Worm (Caenorhabditis elegans) whole organism, L3 larva: ENCODE results near the gene cul-4.

Experiments used
- R02D3.7 ChIP-seq: fragments of 150-350 bp; optimal IDR thresholded peaks from 2 replicates; lab custom pipeline; 2014; ENCODE audit warnings: missing biosample characterization, missing genetic modification characterization
- ZK546.5 ChIP-seq: sonication (generic microtip); optimal IDR thresholded peaks from 2 replicates; lab custom pipeline; 2017; ENCODE audit warnings: missing biosample characterization, missing genetic modification characterization
- ceh-28 ChIP-seq: fragments of 150-350 bp; optimal IDR thresholded peaks from 2 replicates; lab custom pipeline; 2014; ENCODE audit warnings: missing biosample characterization, missing genetic modification reagents, missing genetic modification characterization
- ceh-9 ChIP-seq: sonication (generic microtip); optimal IDR thresholded peaks from 2 replicates; lab custom pipeline; 2018; ENCODE audit warnings: missing biosample characterization, missing genetic modification characterization
- daf-12 ChIP-seq: fragments of 150-350 bp; optimal IDR thresholded peaks from 2 replicates; lab custom pipeline; 2014; ENCODE audit warnings: missing biosample characterization, missing genetic modification reagents, missing genetic modification characterization
- egl-5 ChIP-seq: fragments of 150-350 bp; optimal IDR thresholded peaks from 2 replicates; lab custom pipeline; 2017; ENCODE audit warnings: missing biosample characterization, missing genetic modification reagents, missing genetic modification characterization, inconsistent platforms
- elt-1 ChIP-seq: fragments of 150-350 bp; optimal IDR thresholded peaks from 2 replicates; lab custom pipeline; 2014; ENCODE audit warnings: missing biosample characterization, missing genetic modification characterization
- elt-2 ChIP-seq: sonication (generic microtip); optimal IDR thresholded peaks from 2 replicates; lab custom pipeline; 2016; ENCODE audit warnings: missing genetic modification reagents, mild to moderate bottlenecking, missing genetic modification characterization, missing compliant biosample characterization
- elt-3 ChIP-seq, 3 experiments: fragments of 150-350 bp in 1 of 3; sonication (generic microtip) in 2 of 3; optimal IDR thresholded peaks; 2 replicates in 2 of 3; 4 replicates in 1 of 3; lab custom pipeline; 2014 to 2017; ENCODE audit warnings: missing biosample characterization in 3 of 3, missing genetic modification characterization in 3 of 3
- fkh-10 ChIP-seq: sonication (generic microtip); optimal IDR thresholded peaks from 2 replicates; lab custom pipeline; 2017; ENCODE audit warnings: missing biosample characterization, missing genetic modification reagents, missing genetic modification characterization
- fkh-2 ChIP-seq: fragments of 150-350 bp; optimal IDR thresholded peaks from 2 replicates; lab custom pipeline; 2014; ENCODE audit warnings: missing biosample characterization, missing genetic modification reagents, missing genetic modification characterization
- fos-1 ChIP-seq: fragments of 150-350 bp; optimal IDR thresholded peaks from 2 replicates; lab custom pipeline; 2014; ENCODE audit warnings: missing biosample characterization, missing genetic modification characterization
- hmg-11 ChIP-seq: sonication (generic microtip); optimal IDR thresholded peaks from 2 replicates; lab custom pipeline; 2016; ENCODE audit warnings: missing genetic modification characterization, missing compliant biosample characterization
- jun-1 ChIP-seq: fragments of 150-350 bp; optimal IDR thresholded peaks from 2 replicates; lab custom pipeline; 2014; ENCODE audit warnings: missing biosample characterization, missing genetic modification reagents, missing genetic modification characterization
- lin-39 ChIP-seq: fragments of 150-350 bp; optimal IDR thresholded peaks from 2 replicates; lab custom pipeline; 2018; ENCODE audit warnings: missing biosample characterization, missing genetic modification reagents, missing genetic modification characterization
- mdl-1 ChIP-seq: fragments of 150-350 bp; optimal IDR thresholded peaks from 2 replicates; lab custom pipeline; 2014; ENCODE audit warnings: missing biosample characterization, missing genetic modification characterization
- mml-1 ChIP-seq: fragments of 150-350 bp; sonication (generic microtip); optimal IDR thresholded peaks from 3 replicates; lab custom pipeline; 2014; ENCODE audit warnings: missing biosample characterization, missing genetic modification characterization
- nhr-11 ChIP-seq: fragments of 150-350 bp; optimal IDR thresholded peaks from 2 replicates; lab custom pipeline; 2014; ENCODE audit warnings: missing biosample characterization, missing genetic modification characterization
- nhr-12 ChIP-seq: fragments of 150-350 bp; optimal IDR thresholded peaks from 2 replicates; lab custom pipeline; 2014; ENCODE audit warnings: missing biosample characterization, missing genetic modification characterization
- nhr-23 ChIP-seq: fragments of 150-350 bp; optimal IDR thresholded peaks from 2 replicates; lab custom pipeline; 2014; ENCODE audit warnings: missing biosample characterization, missing genetic modification reagents, missing genetic modification characterization
- nhr-25 ChIP-seq: sonication (generic microtip); optimal IDR thresholded peaks from 2 replicates; lab custom pipeline; 2017; ENCODE audit warnings: missing biosample characterization, missing genetic modification characterization
- nhr-43 ChIP-seq: sonication (generic microtip); optimal IDR thresholded peaks from 2 replicates; lab custom pipeline; 2016; ENCODE audit warnings: mild to moderate bottlenecking, missing genetic modification characterization, missing compliant biosample characterization; ENCODE audit not compliant: poor library complexity, severe bottlenecking
- nhr-76 ChIP-seq: fragments of 150-350 bp; sonication (generic microtip); optimal IDR thresholded peaks from 5 replicates; lab custom pipeline; 2014; ENCODE audit warnings: missing biosample characterization, missing genetic modification characterization
- pqm-1 ChIP-seq: fragments of 150-350 bp; optimal IDR thresholded peaks from 2 replicates; lab custom pipeline; 2017; ENCODE audit warnings: missing biosample characterization, missing genetic modification characterization, inconsistent platforms
- skn-1 ChIP-seq: fragments of 150-350 bp; optimal IDR thresholded peaks from 2 replicates; lab custom pipeline; 2014; ENCODE audit warnings: missing biosample characterization, missing genetic modification characterization
- tbx-2 ChIP-seq: sonication (generic microtip); optimal IDR thresholded peaks from 2 replicates; lab custom pipeline; 2016; ENCODE audit warnings: mild to moderate bottlenecking, missing genetic modification characterization, missing compliant biosample characterization
- unc-62 ChIP-seq: fragments of 150-350 bp; sonication (generic microtip); optimal IDR thresholded peaks from 4 replicates; lab custom pipeline; 2014; ENCODE audit warnings: missing biosample characterization, missing genetic modification reagents, missing genetic modification characterization
- zag-1 ChIP-seq: fragments of 150-350 bp; optimal IDR thresholded peaks from 2 replicates; lab custom pipeline; 2014; ENCODE audit warnings: missing biosample characterization, missing genetic modification characterization
- ztf-11 ChIP-seq: fragments of 150-350 bp; optimal IDR thresholded peaks from 2 replicates; lab custom pipeline; 2014; ENCODE audit warnings: missing biosample characterization, missing genetic modification characterization
- ztf-4 ChIP-seq: fragments of 150-350 bp; optimal IDR thresholded peaks from 2 replicates; lab custom pipeline; 2014; ENCODE audit warnings: missing biosample characterization, missing genetic modification characterization

The cul-4 gene

ce11 chrII:7264675-7265074 is 37.2 kb upstream of the cul-4 start (continued):
- TF ChIP-seq elt-3 (tag; optimal IDR thresholded peaks at IDR 0.05; lab: Kevin White, UChicago) (no peak), ceh-28 (tag; lab: Kevin White, UChicago) (no peak), R02D3.7 (no peak), skn-1 (tag; lab: Kevin White, UChicago) (no peak), fkh-2 (no peak), zag-1 (tag; lab: Kevin White, UChicago) (no peak), ZK546.5 (tag; lab: Kevin White, UChicago) (no peak), fkh-10 (GFP tag; lab: Kevin White, UChicago) (no peak), nhr-12 (tag; lab: Kevin White, UChicago) (no peak), nhr-76 (tag; lab: Kevin White, UChicago) (no peak), elt-1 (tag; lab: Kevin White, UChicago) (no peak), hmg-11 (no peak), egl-5 (tag; lab: Kevin White, UChicago) (no peak), ztf-11 (no peak), ceh-9 (tag; lab: Kevin White, UChicago) (no peak)

- no peak for TF ChIP-seq jun-1 (tag; lab: Kevin White, UChicago)
- peak; percentile 14 for TF ChIP-seq elt-2
These were observed 32.1 kb upstream of the cul-4 start for ce11 chrII:7269783-7270182.

ce11 chrII:7272513-7272912 is 29.4 kb upstream of the cul-4 start:
- TF ChIP-seq nhr-25 (tag; lab: Kevin White, UChicago), result peak; percentile 59
- peak; percentile 55 for TF ChIP-seq nhr-43
- no peak for TF ChIP-seq skn-1 (tag; lab: Kevin White, UChicago)
- TF ChIP-seq nhr-23 (tag; lab: Kevin White, UChicago), result peak; percentile 85
- no peak for TF ChIP-seq elt-2
- peak; percentile 13 for TF ChIP-seq tbx-2 (tag; lab: Kevin White, UChicago)

- TF ChIP-seq nhr-25 (tag; lab: Kevin White, UChicago) (peak; percentile 1), daf-12 (tag; lab: Kevin White, UChicago) (no peak), elt-3 (tag; optimal IDR thresholded peaks at IDR 0.05; lab: Kevin White, UChicago) (peak in 1 of 3 experiments; percentile 41), nhr-43 (peak; percentile 48), pqm-1 (tag; lab: Kevin White, UChicago) (peak; percentile 50), nhr-23 (tag; lab: Kevin White, UChicago) (peak; percentile 32), mdl-1 (tag; lab: Kevin White, UChicago) (peak; percentile 3), mml-1 (tag; lab: Kevin White, UChicago) (no peak), ceh-9 (tag; lab: Kevin White, UChicago) (no peak), elt-2 (peak; percentile 79)
These were observed 28.4 kb upstream of the cul-4 start for ce11 chrII:7273517-7273916.

- TF ChIP-seq elt-2, result peak; percentile 80
- TF ChIP-seq hmg-11, result no peak
- peak; percentile 52 for TF ChIP-seq pqm-1 (tag; lab: Kevin White, UChicago)
- no peak for TF ChIP-seq nhr-11 (tag; lab: Kevin White, UChicago)
These were observed 24.6 kb upstream of the cul-4 start for ce11 chrII:7277257-7277656.

ce11 chrII:7277925-7278324 is 24.0 kb upstream of the cul-4 start:
- no peak for TF ChIP-seq daf-12 (tag; lab: Kevin White, UChicago)
- peak; percentile 55 for TF ChIP-seq nhr-43
- peak; percentile 45 for TF ChIP-seq nhr-25 (tag; lab: Kevin White, UChicago)
- TF ChIP-seq nhr-23 (tag; lab: Kevin White, UChicago), result peak; percentile 29

ce11 chrII:7279808-7280207 is 22.1 kb upstream of the cul-4 start:
- TF ChIP-seq nhr-23 (tag; lab: Kevin White, UChicago), result peak; percentile 23
- TF ChIP-seq nhr-43, result peak; percentile 35
- TF ChIP-seq unc-62 (GFP tag; lab: Kevin White, UChicago), result no peak

ce11 chrII:7280584-7280983 is 21.3 kb upstream of the cul-4 start:
- TF ChIP-seq elt-2 (peak; percentile 4), ztf-4 (no peak), fos-1 (peak; percentile 20), lin-39 (tag; lab: Kevin White, UChicago) (no peak)
